Worm (Caenorhabditis elegans): ENCODE data around the gene nlp-16.
A peak's percentile ranks its signal among the peaks of the same experiment; 100 is the strongest.

- TF ChIP-seq elt-2 (tag; optimal IDR thresholded peaks at IDR 0.05) (no peak), zag-1 (tag; optimal IDR thresholded peaks at IDR 0.05) (no peak), ztf-4 (tag; optimal IDR thresholded peaks at IDR 0.05) (no peak), pqm-1 (tag; optimal IDR thresholded peaks at IDR 0.05) (no peak), nhr-12 (tag; optimal IDR thresholded peaks at IDR 0.05) (no peak), ztf-11 (tag; optimal IDR thresholded peaks at IDR 0.05) (no peak), pha-4 (tag; optimal IDR thresholded peaks at IDR 0.05) (peak; percentile 72), elt-3 (tag; optimal IDR thresholded peaks at IDR 0.05) (no peak), snpc-4 (tag; optimal IDR thresholded peaks at IDR 0.05) (no peak), unc-39 (tag; optimal IDR thresholded peaks at IDR 0.05) (no peak), fos-1 (tag; optimal IDR thresholded peaks at IDR 0.05) (no peak), fkh-10 (GFP tag; optimal IDR thresholded peaks at IDR 0.05) (no peak), elt-1 (tag; optimal IDR thresholded peaks at IDR 0.05) (no peak)
These were observed 19.8 kb upstream of the nlp-16 start, which contains the start of gene sams-5 for ce11 chrIV:6279392-6279791.
